Fruit fly (Drosophila melanogaster) S2 (cell line): ENCODE results near the gene plum.

Experiments used
- CG8478 ChIP-seq: fragments of >200 bp; optimal IDR thresholded peaks from 2 replicates; lab custom pipeline; 2018
- CTCF ChIP-seq, 2 experiments: fragments of >200 bp; optimal IDR thresholded peaks; 2 replicates each; lab custom pipeline; 2018

DNA sequence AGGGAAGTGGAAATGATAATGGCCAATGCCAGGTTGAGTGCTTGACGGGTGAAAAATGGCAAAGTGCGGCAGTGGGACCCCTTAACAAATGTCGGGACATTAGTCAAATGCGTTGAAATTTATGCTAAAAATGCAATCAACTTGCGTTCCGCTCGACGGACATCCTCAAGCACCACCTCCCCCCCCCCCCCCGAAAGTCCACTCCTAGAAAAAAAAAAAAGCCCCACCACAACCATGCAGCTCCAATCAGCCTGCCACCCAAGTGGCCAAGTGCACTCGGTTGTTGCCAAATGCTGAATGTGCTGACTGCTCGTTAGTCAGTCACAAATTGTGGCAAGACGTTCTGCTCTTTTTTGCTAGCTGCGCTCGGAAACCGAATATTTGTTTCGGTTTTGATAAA, 56.4 kb downstream of the plum start:
- TF ChIP-seq CG8478 (lab: Kevin White, UChicago) (no peak), CTCF (optimal IDR thresholded peaks at IDR 0.05; lab: Kevin White, UChicago) (no peak)
